Worm (Caenorhabditis elegans): ENCODE measurements around the gene usp-39.

DNA sequence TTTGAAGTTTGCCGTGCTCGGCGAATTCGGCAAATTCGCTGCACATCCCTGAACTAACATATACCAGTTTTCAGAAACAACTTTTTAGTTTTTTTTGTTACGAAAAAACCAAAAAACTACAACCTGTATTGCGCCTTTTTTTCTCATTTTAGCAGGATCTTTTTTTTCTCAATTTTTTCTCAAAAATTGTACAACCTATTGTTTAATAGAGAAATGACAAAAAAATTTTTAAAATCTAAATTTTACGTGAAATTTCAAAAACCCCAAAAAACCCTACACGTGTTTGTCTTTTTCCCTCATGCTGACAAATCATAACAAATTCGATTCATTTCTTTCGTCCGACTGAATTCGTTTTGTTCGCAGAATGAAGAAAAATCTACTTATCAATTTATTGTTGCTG lies 19.1 kb upstream of the usp-39 start, which contains the start of gene K02F6.3:
- TF ChIP-seq dsc-1 (tag; optimal IDR thresholded peaks at IDR 0.05): no peak
- TF ChIP-seq nhr-12 (tag; optimal IDR thresholded peaks at IDR 0.05): no peak
- TF ChIP-seq nhr-28 (tag; optimal IDR thresholded peaks at IDR 0.05): no peak
- TF ChIP-seq jun-1 (tag; optimal IDR thresholded peaks at IDR 0.05): no peak
- no peak for TF ChIP-seq ces-1 (GFP tag; optimal IDR thresholded peaks at IDR 0.05)
- no peak for TF ChIP-seq efl-1 (optimal IDR thresholded peaks at IDR 0.05)
- TF ChIP-seq efl-1 (GFP tag; optimal IDR thresholded peaks at IDR 0.05 in 1 of 2): peak in 1 of 2 experiments; percentile 48
- TF ChIP-seq fkh-8 (tag; optimal IDR thresholded peaks at IDR 0.05): no peak
- TF ChIP-seq snpc-4 (tag; optimal IDR thresholded peaks at IDR 0.05): no peak
- no peak for TF ChIP-seq skn-1 (tag; optimal IDR thresholded peaks at IDR 0.05)
- no peak for TF ChIP-seq pag-3 (tag; optimal IDR thresholded peaks at IDR 0.05; ENCODE audit: borderline replicate concordance, insufficient read depth)
- TF ChIP-seq unc-62 (GFP tag; optimal IDR thresholded peaks at IDR 0.05): no peak
- no peak for TF ChIP-seq nhr-77 (tag; optimal IDR thresholded peaks at IDR 0.05)

All from whole organism, L1 larva.